Worm (Caenorhabditis elegans): ENCODE measurements around the gene Y56A3A.6.

DNA sequence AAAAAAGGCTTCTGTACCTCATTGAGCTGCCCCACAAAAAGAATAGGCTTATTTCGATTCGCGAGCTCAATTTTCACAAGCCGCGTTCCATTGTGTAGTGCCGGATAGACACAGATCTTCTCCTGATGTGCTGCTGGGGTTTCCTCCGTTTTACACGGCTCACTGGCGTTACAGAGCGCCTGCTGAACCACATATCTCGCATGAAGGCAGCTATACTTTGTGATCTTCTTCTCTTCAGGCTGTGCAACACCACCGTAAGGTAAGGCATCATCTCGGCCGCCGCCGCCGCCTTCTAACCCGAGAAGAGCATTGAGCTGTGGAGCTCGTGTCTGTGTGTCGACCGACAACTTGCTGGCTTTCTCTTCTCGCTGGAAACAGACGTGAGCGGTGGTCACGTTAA is 25.1 kb downstream of the Y56A3A.6 start:
- TF ChIP-seq swsn-7 (tag; optimal IDR thresholded peaks at IDR 0.05) (no peak), snpc-4 (tag; optimal IDR thresholded peaks at IDR 0.05) (no peak), tbx-2 (tag; optimal IDR thresholded peaks at IDR 0.05) (no peak), F16B12.6 (tag; optimal IDR thresholded peaks at IDR 0.05) (no peak), fkh-10 (GFP tag; optimal IDR thresholded peaks at IDR 0.05) (no peak), sox-4 (tag; optimal IDR thresholded peaks at IDR 0.05) (no peak), ztf-11 (tag; optimal IDR thresholded peaks at IDR 0.05) (no peak), nhr-76 (tag; optimal IDR thresholded peaks at IDR 0.05) (no peak), hlh-4 (tag; optimal IDR thresholded peaks at IDR 0.05) (no peak), mab-9 (GFP tag; IDR thresholded peaks at IDR 0.05) (no peak), ama-1 (optimal IDR thresholded peaks at IDR 0.05) (no peak), unc-62 (GFP tag; optimal IDR thresholded peaks at IDR 0.05) (no peak)

Measured in whole organism, L1 larva.